Worm (Caenorhabditis elegans) whole organism, L2 larva: ENCODE results near the gene epg-5.

Source experiments
- F13H6.1 ChIP-seq: sonication (generic microtip); optimal IDR thresholded peaks from 2 replicates; lab custom pipeline; 2016; ENCODE audit warnings: missing genetic modification characterization, missing compliant biosample characterization
- ZK546.5 ChIP-seq: sonication (generic microtip); optimal IDR thresholded peaks from 2 replicates; lab custom pipeline; 2017; ENCODE audit warnings: missing biosample characterization, missing genetic modification characterization
- ama-1 ChIP-seq: fragments of 150-350 bp; optimal IDR thresholded peaks from 2 replicates; lab custom pipeline; 2018; ENCODE audit warnings: inconsistent platforms
- ceh-16 ChIP-seq: fragments of 150-350 bp; optimal IDR thresholded peaks from 2 replicates; lab custom pipeline; 2014; ENCODE audit warnings: missing biosample characterization, missing genetic modification characterization
- egl-27 ChIP-seq: sonication (generic microtip); optimal IDR thresholded peaks from 3 replicates; lab custom pipeline; 2017; ENCODE audit warnings: missing biosample characterization, missing genetic modification reagents, missing genetic modification characterization
- elt-1 ChIP-seq: fragments of 150-350 bp; optimal IDR thresholded peaks from 2 replicates; lab custom pipeline; 2014; ENCODE audit warnings: missing biosample characterization, missing genetic modification characterization
- lin-11 ChIP-seq: fragments of 150-350 bp; sonication (generic microtip); optimal IDR thresholded peaks from 2 replicates; lab custom pipeline; 2014; ENCODE audit warnings: missing biosample characterization, missing genetic modification characterization, inconsistent platforms, mixed read lengths
- lsy-2 ChIP-seq, 2 experiments: fragments of 150-350 bp in 1 of 2; sonication (generic microtip) in 1 of 2; optimal IDR thresholded peaks; 2 replicates each; lab custom pipeline; 2014 to 2017; ENCODE audit warnings: missing biosample characterization in 2 of 2, missing genetic modification characterization in 2 of 2
- nhr-12 ChIP-seq: fragments of 150-350 bp; optimal IDR thresholded peaks from 2 replicates; lab custom pipeline; 2014; ENCODE audit warnings: missing biosample characterization, missing genetic modification characterization
- nhr-129 ChIP-seq: fragments of 150-350 bp; optimal IDR thresholded peaks from 2 replicates; lab custom pipeline; 2014; ENCODE audit warnings: missing biosample characterization, missing genetic modification characterization
- nhr-21 ChIP-seq: fragments of 150-350 bp; optimal IDR thresholded peaks from 2 replicates; lab custom pipeline; 2014; ENCODE audit warnings: missing biosample characterization, missing genetic modification characterization
- nhr-25 ChIP-seq: fragments of 150-350 bp; sonication (generic microtip); optimal IDR thresholded peaks from 3 replicates; lab custom pipeline; 2014; ENCODE audit warnings: missing biosample characterization, missing genetic modification characterization
- snpc-4 ChIP-seq: fragments of 150-350 bp; optimal IDR thresholded peaks from 2 replicates; lab custom pipeline; 2014; ENCODE audit warnings: missing biosample characterization, missing genetic modification characterization
- unc-39 ChIP-seq: fragments of 150-350 bp; optimal IDR thresholded peaks from 2 replicates; lab custom pipeline; 2014; ENCODE audit warnings: missing biosample characterization, missing genetic modification characterization
- ztf-11 ChIP-seq: sonication (generic microtip); optimal IDR thresholded peaks from 2 replicates; lab custom pipeline; 2017; ENCODE audit warnings: missing biosample characterization, missing genetic modification characterization

Gene epg-5

DNA sequence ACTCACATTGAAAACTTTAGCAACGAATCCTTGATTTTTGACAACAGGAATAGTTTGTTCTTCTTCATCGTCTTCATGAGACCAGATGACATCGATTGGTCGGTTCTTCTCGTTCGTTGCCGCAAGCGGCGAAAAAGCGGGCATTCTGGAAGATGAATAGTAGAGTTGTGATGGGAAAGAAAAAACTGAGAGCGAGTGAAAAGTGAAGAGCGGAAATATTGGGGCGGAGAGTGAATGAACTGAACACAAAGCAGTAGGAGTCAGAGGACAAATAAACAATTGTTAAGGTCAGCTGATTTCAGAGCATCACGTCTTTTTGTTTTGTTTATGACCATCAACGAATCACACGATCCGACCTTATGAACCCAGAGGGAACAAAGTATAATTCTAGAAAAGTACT lies 47.9 kb downstream of the epg-5 start, which contains the start of gene F18C5.10:
TSS of gene F18C5.10 (minus strand) at position 145 of the 400 bp plus-strand sequence.
- TF ChIP-seq egl-27 (no peak), lsy-2 (tag; optimal IDR thresholded peaks at IDR 0.05; lab: Kevin White, UChicago) (peak in 1 of 2 experiments; percentile 9), nhr-129 (tag; lab: Kevin White, UChicago) (peak; percentile 74), ama-1 (peak; percentile 60)

DNA sequence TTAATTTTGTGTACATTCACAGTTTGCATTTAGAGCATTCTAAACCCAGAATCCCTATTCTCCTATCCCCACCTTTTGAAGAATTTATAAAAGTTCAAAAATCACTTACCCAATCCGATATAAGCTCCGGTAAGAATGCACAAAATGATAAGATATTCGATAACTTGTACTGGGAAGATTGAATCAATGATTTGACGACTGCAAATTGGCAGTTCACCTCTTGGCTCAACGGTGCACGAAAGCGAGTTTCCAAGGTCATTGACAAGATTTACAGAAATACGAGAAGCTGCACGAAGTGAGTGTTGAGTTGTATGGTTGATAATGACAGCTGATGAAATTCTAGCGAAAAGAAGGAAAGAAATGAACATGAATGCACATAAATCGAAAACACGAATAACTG lies 48.9 kb downstream of the epg-5 start:
- TF ChIP-seq nhr-21 (tag; lab: Kevin White, UChicago) (no peak), ama-1 (peak; percentile 51), nhr-129 (tag; lab: Kevin White, UChicago) (peak; percentile 27)
- TF ChIP-seq, all 48 proteins: peak for 2

DNA sequence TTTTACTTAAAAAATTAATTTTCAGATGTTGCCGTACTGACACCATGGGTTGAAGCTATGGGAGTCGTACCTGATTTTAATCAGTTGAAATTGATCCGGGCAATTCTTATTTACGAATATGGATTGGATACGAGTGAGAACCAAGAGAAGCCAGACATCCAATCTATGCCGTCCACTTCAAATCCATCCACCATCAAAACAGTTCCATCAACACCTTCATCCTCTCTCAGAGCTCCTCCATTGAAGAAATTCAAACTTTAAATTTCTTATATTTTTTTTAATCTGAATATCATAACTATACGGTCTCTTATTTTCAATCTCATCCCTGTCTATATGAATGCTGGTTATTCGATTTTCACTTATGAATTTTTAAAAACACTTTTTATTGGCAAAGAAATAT lies 50.3 kb downstream of the epg-5 start:
- TF ChIP-seq nhr-12 (tag; lab: Kevin White, UChicago) (no peak), snpc-4 (tag; lab: Kevin White, UChicago) (no peak), ZK546.5 (tag; lab: Kevin White, UChicago) (no peak), nhr-21 (tag; lab: Kevin White, UChicago) (no peak), lin-11 (tag; lab: Kevin White, UChicago) (no peak), unc-39 (tag; lab: Kevin White, UChicago) (no peak), nhr-25 (no peak), ztf-11 (no peak)
- TF ChIP-seq, all 48 proteins: peak for 0

DNA sequence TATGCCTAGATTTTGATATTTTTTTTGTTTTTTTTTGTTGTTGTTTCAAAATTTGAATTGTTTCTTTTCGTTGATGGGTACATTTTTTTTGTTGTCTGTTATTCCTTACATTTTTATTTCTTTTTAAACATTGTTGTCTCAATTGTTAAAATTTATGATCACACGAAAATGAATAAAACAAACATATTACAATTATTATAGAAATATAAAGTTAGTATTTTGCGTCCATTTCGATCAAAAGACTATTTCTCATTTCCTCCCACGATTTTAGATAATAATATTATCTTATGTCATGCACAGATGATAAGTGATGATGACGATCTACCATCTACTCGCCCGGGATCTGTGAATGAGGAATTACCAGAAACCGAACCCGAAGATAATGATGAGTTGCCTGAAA lies 54.5 kb downstream of the epg-5 start, which contains the start of gene wrn-1:
TSS of gene wrn-1 (plus strand) at position 301 of the 400 bp plus-strand sequence.
- no peak for TF ChIP-seq F13H6.1 (tag; lab: Kevin White, UChicago)
- TF ChIP-seq elt-1, result no peak
- TF ChIP-seq ceh-16 (tag; lab: Kevin White, UChicago), result no peak
